Fruit fly (Drosophila melanogaster) whole organism, embryonic: ENCODE measurements around the gene sun.

Source experiments
- Adf1 ChIP-seq: fragments of 200-800 bp; sonication (Bioruptor generic); IDR thresholded peaks from 2 replicates; pipeline ENCODE4 v1.3.6; 2022; ENCODE audit warnings: missing biosample characterization, missing genetic modification characterization
- Aef1 ChIP-seq: fragments of 200-800 bp; sonication (Bioruptor generic); IDR thresholded peaks from 3 replicates; pipeline ENCODE4 v1.3.6; 2022; ENCODE audit warnings: missing biosample characterization, missing genetic modification characterization
- B-H2 ChIP-seq: fragments of 200-800 bp; sonication (Bioruptor generic); optimal IDR thresholded peaks from 2 replicates; lab custom pipeline; 2018; ENCODE audit warnings: missing biosample characterization, mild to moderate bottlenecking, missing genetic modification characterization
- CG10431 ChIP-seq: fragments of 200-800 bp; sonication (Bioruptor generic); optimal IDR thresholded peaks from 3 replicates; lab custom pipeline; 2018; ENCODE audit warnings: missing biosample characterization, mild to moderate bottlenecking, missing genetic modification characterization
- CG12104 ChIP-seq: fragments of 200-800 bp; sonication (Bioruptor generic); optimal IDR thresholded peaks from 3 replicates; lab custom pipeline; 2016; ENCODE audit warnings: missing biosample characterization, missing genetic modification characterization
- CG14667 ChIP-seq: fragments of 200-800 bp; sonication (Bioruptor generic); IDR thresholded peaks from 2 replicates; pipeline ENCODE4 v1.3.6; 2022; ENCODE audit warnings: missing biosample characterization, missing genetic modification characterization
- CG1602 ChIP-seq: fragments of 200-800 bp; sonication (Bioruptor generic); optimal IDR thresholded peaks from 3 replicates; lab custom pipeline; 2016; ENCODE audit warnings: missing biosample characterization, missing genetic modification characterization
- CG18262 ChIP-seq: fragments of 200-800 bp; optimal IDR thresholded peaks from 3 replicates; lab custom pipeline; 2019; ENCODE audit warnings: missing biosample characterization, mild to moderate bottlenecking, missing genetic modification characterization, moderate library complexity
- CG18599 ChIP-seq: fragments of 200-800 bp; sonication (Bioruptor generic); optimal IDR thresholded peaks from 3 replicates; lab custom pipeline; 2017; ENCODE audit warnings: missing biosample characterization, missing genetic modification characterization, mild to moderate bottlenecking, moderate library complexity, missing genetic modification reagents
- CG3163 ChIP-seq: fragments of 200-800 bp; sonication (Bioruptor generic); optimal IDR thresholded peaks from 3 replicates; lab custom pipeline; 2016; ENCODE audit warnings: missing biosample characterization, missing genetic modification characterization
- CG32772 ChIP-seq: fragments of 200-800 bp; sonication (Bioruptor generic); IDR thresholded peaks from 2 replicates; pipeline ENCODE4 v1.3.6; 2022; ENCODE audit warnings: missing biosample characterization, missing genetic modification characterization
- CG4707 ChIP-seq: fragments of 200-800 bp; sonication (Bioruptor generic); optimal IDR thresholded peaks from 2 replicates; lab custom pipeline; 2018; ENCODE audit warnings: missing biosample characterization, mild to moderate bottlenecking, missing genetic modification characterization, moderate library complexity
- CG6175 ChIP-seq: fragments of 200-800 bp; sonication (Bioruptor generic); IDR thresholded peaks from 3 replicates; pipeline ENCODE4 v1.3.6; 2022; ENCODE audit warnings: missing biosample characterization, missing genetic modification characterization
- CG8281 ChIP-seq: fragments of 200-800 bp; sonication (Bioruptor generic); optimal IDR thresholded peaks from 2 replicates; lab custom pipeline; 2018; ENCODE audit warnings: missing biosample characterization, mild to moderate bottlenecking, missing genetic modification characterization, moderate library complexity
- CG8478 ChIP-seq: fragments of >200 bp; optimal IDR thresholded peaks from 2 replicates; lab custom pipeline; 2018
- Dbx ChIP-seq: fragments of 200-800 bp; sonication (Bioruptor generic); IDR thresholded peaks from 3 replicates; pipeline ENCODE4 v1.3.6; 2022; ENCODE audit warnings: missing biosample characterization, missing genetic modification characterization
- Deaf1 ChIP-seq: fragments of 200-800 bp; optimal IDR thresholded peaks from 3 replicates; lab custom pipeline; 2019; ENCODE audit warnings: missing biosample characterization, mild to moderate bottlenecking, missing genetic modification characterization, moderate library complexity
- Hr39 ChIP-seq: fragments of >200 bp; optimal IDR thresholded peaks from 2 replicates; lab custom pipeline; 2017
- Hr78 ChIP-seq, 2 experiments: fragments of 200-800 bp in 1 of 2; fragments of >200 bp in 1 of 2; sonication (Bioruptor generic) in 1 of 2; optimal IDR thresholded peaks; 2 replicates each; lab custom pipeline; 2017 to 2019; ENCODE audit warnings: missing biosample characterization in 2 of 2, missing genetic modification characterization in 2 of 2, mild to moderate bottlenecking in 1 of 2, moderate library complexity in 1 of 2
- Med ChIP-seq: fragments of 200-800 bp; sonication (Bioruptor generic); peaks from one replicate; lab custom pipeline; 2016; ENCODE audit warnings: missing biosample characterization, missing genetic modification characterization, mild to moderate bottlenecking, inconsistent platforms, moderate library complexity
- Nf-YC ChIP-seq: fragments of 200-800 bp; optimal IDR thresholded peaks from 3 replicates; lab custom pipeline; 2019; ENCODE audit warnings: missing biosample characterization, mild to moderate bottlenecking, missing genetic modification characterization, moderate library complexity
- Sox100B ChIP-seq: fragments of 200-800 bp; sonication (Bioruptor generic); optimal IDR thresholded peaks from 3 replicates; lab custom pipeline; 2018; ENCODE audit warnings: missing biosample characterization, mild to moderate bottlenecking, missing genetic modification characterization
- Trl ChIP-seq, 3 experiments: fragments of >200 bp in 2 of 3; fragments of 200-800 bp in 1 of 3; sonication (Bioruptor generic) in 1 of 3; optimal IDR thresholded peaks; 2 replicates in 1 of 3; 3 replicates in 2 of 3; lab custom pipeline; 2016 to 2017; ENCODE audit warnings: missing biosample characterization in 1 of 3, missing genetic modification characterization in 1 of 3
- abd-A ChIP-seq: fragments of 200-800 bp; sonication (Bioruptor generic); optimal IDR thresholded peaks from 3 replicates; lab custom pipeline; 2019; ENCODE audit warnings: missing biosample characterization, mild to moderate bottlenecking, missing genetic modification characterization, moderate library complexity
- bbx ChIP-seq: fragments of 200-800 bp; sonication (Bioruptor generic); IDR thresholded peaks from 2 replicates; pipeline ENCODE4 v1.3.6; 2022; ENCODE audit warnings: missing biosample characterization, missing genetic modification characterization; ENCODE audit not compliant: partially characterized antibody
- cg ChIP-seq: fragments of 200-800 bp; sonication (Bioruptor generic); optimal IDR thresholded peaks from 3 replicates; lab custom pipeline; 2019; ENCODE audit warnings: missing biosample characterization, mild to moderate bottlenecking, missing genetic modification characterization, moderate library complexity
- chm ChIP-seq: fragments of 200-800 bp; sonication (Bioruptor generic); IDR thresholded peaks from 2 replicates; pipeline ENCODE4 v1.3.6; 2022; ENCODE audit warnings: missing biosample characterization, missing genetic modification characterization
- croc ChIP-seq: fragments of 200-800 bp; sonication (Bioruptor generic); conservative IDR thresholded peaks from 3 replicates; pipeline ENCODE4 v1.3.6; 2022; ENCODE audit warnings: missing biosample characterization, missing genetic modification characterization
- eve ChIP-seq, 2 experiments: fragments of >200 bp; optimal IDR thresholded peaks; 2 replicates each; lab custom pipeline; 2017; ENCODE audit warnings: missing biosample characterization in 2 of 2, missing genetic modification characterization in 2 of 2
- gcm ChIP-seq: fragments of 200-800 bp; sonication (Bioruptor generic); optimal IDR thresholded peaks from 2 replicates; lab custom pipeline; 2019; ENCODE audit warnings: missing biosample characterization, mild to moderate bottlenecking, missing genetic modification characterization, moderate library complexity
- hb ChIP-seq: fragments of 200-800 bp; sonication (Bioruptor generic); IDR thresholded peaks from 3 replicates; pipeline ENCODE4 v1.3.6; 2022; ENCODE audit warnings: missing biosample characterization, missing genetic modification characterization; ENCODE audit not compliant: partially characterized antibody
- hbn ChIP-seq: fragments of 200-800 bp; sonication (Bioruptor generic); IDR thresholded peaks from 2 replicates; pipeline ENCODE4 v1.3.6; 2022; ENCODE audit warnings: missing biosample characterization, missing genetic modification characterization; ENCODE audit not compliant: partially characterized antibody
- knrl ChIP-seq: fragments of 200-800 bp; sonication (Bioruptor generic); IDR thresholded peaks from 3 replicates; pipeline ENCODE4 v1.3.6; 2022; ENCODE audit warnings: missing biosample characterization, missing genetic modification characterization; ENCODE audit not compliant: partially characterized antibody
- lbe ChIP-seq: fragments of 200-800 bp; sonication (Bioruptor generic); optimal IDR thresholded peaks from 2 replicates; lab custom pipeline; 2016; ENCODE audit warnings: missing biosample characterization, mild to moderate bottlenecking, missing genetic modification characterization
- lola ChIP-seq, 3 experiments: fragments of >200 bp in 2 of 3; fragments of 200-800 bp in 1 of 3; sonication (Bioruptor generic) in 1 of 3; optimal IDR thresholded peaks; 2 replicates each; lab custom pipeline; 2017 to 2019; ENCODE audit warnings: missing biosample characterization in 3 of 3, missing genetic modification characterization in 3 of 3, mild to moderate bottlenecking in 1 of 3, moderate library complexity in 1 of 3
- mirr ChIP-seq: fragments of 200-800 bp; sonication (Bioruptor generic); optimal IDR thresholded peaks from 3 replicates; lab custom pipeline; 2018; ENCODE audit warnings: missing biosample characterization, mild to moderate bottlenecking, missing genetic modification characterization
- nom ChIP-seq: fragments of 200-800 bp; sonication (Bioruptor generic); optimal IDR thresholded peaks from 2 replicates; lab custom pipeline; 2017; ENCODE audit warnings: missing biosample characterization, missing genetic modification characterization, mild to moderate bottlenecking, moderate library complexity, missing genetic modification reagents
- sd ChIP-seq: fragments of 200-800 bp; sonication (Bioruptor generic); optimal IDR thresholded peaks from 3 replicates; lab custom pipeline; 2018; ENCODE audit warnings: missing biosample characterization, mild to moderate bottlenecking, missing genetic modification characterization, moderate library complexity
- sens ChIP-seq: fragments of 200-800 bp; sonication (Bioruptor generic); peaks from one replicate; lab custom pipeline; 2016; ENCODE audit warnings: missing biosample characterization, missing genetic modification characterization
- slp2 ChIP-seq: fragments of 200-800 bp; sonication (Bioruptor generic); optimal IDR thresholded peaks from 2 replicates; lab custom pipeline; 2016; ENCODE audit warnings: missing biosample characterization, missing genetic modification characterization
- sr ChIP-seq: fragments of 200-800 bp; sonication (Bioruptor generic); IDR thresholded peaks from 3 replicates; pipeline ENCODE4 v1.3.6; 2022; ENCODE audit warnings: missing biosample characterization, missing genetic modification characterization
- stc ChIP-seq: fragments of 200-800 bp; sonication (Bioruptor generic); IDR thresholded peaks from 2 replicates; pipeline ENCODE4 v1.3.6; 2022; ENCODE audit warnings: missing biosample characterization, missing genetic modification characterization
- sug ChIP-seq: fragments of 200-800 bp; optimal IDR thresholded peaks from 2 replicates; lab custom pipeline; 2019; ENCODE audit warnings: missing biosample characterization, mild to moderate bottlenecking, missing genetic modification characterization, moderate library complexity
- unc-4 ChIP-seq: fragments of 200-800 bp; sonication (Bioruptor generic); IDR thresholded peaks from 2 replicates; pipeline ENCODE4 v1.3.6; 2022; ENCODE audit warnings: missing biosample characterization, missing genetic modification characterization; ENCODE audit not compliant: partially characterized antibody
- zen2 ChIP-seq: fragments of 200-800 bp; sonication (Bioruptor generic); IDR thresholded peaks from 3 replicates; pipeline ENCODE4 v1.3.6; 2022; ENCODE audit warnings: missing biosample characterization, missing genetic modification characterization; ENCODE audit not compliant: partially characterized antibody

sun gene

dm6 chrX:15812615-15812995 lies 36.5 kb downstream of the sun start:
- TF ChIP-seq Med (GFP tag; lab: Kevin White, UChicago) (peak; percentile 71), eve (GFP tag; optimal IDR thresholded peaks at IDR 0.05; lab: Kevin White, UChicago) (peak in 1 of 2 experiments; percentile 14), CG1602 (GFP tag; lab: Kevin White, UChicago) (no peak), sens (peak; percentile 68), lola (GFP tag; optimal IDR thresholded peaks at IDR 0.05; lab: Kevin White, UChicago) (peak in 1 of 3 experiments; percentile 22)
- TF ChIP-seq, all 482 proteins: peak for 4

dm6 chrX:15811666-15812614 lies 37.1 kb downstream of the sun start:
- TF ChIP-seq CG8281 (no peak), Sox100B (GFP tag; lab: Kevin White, UChicago) (no peak), CG12104 (GFP tag; lab: Kevin White, UChicago) (no peak), CG4707 (GFP tag; lab: Kevin White, UChicago) (peak; percentile 20), CG10431 (GFP tag; lab: Kevin White, UChicago) (peak; percentile 76), Hr39 (lab: Kevin White, UChicago) (peak; percentile 84), CG6175 (GFP tag; lab: Robert Waterston, UW) (peak; percentile 95), abd-A (tag; lab: Kevin White, UChicago) (peak; percentile 64), Deaf1 (tag; lab: Kevin White, UChicago) (peak; percentile 51), sug (tag; lab: Kevin White, UChicago) (peak; percentile 26), CG14667 (no peak), CG18599 (GFP tag; lab: Kevin White, UChicago) (peak; percentile 10), cg (GFP tag; lab: Kevin White, UChicago) (peak; percentile 99), zen2 (peak; percentile 45; the same call in 2 of the 3 replicates), B-H2 (GFP tag; lab: Kevin White, UChicago) (peak; percentile 12), CG32772 (GFP tag; lab: Robert Waterston, UW) (0 out of 2 replicates have a peak, but pooled peaks have one; percentile 47), hb (no peak), Trl (optimal IDR thresholded peaks at IDR 0.05; lab: Kevin White, UChicago) (peak; percentile 98 to 99), Trl (GFP tag; optimal IDR thresholded peaks at IDR 0.05; lab: Kevin White, UChicago) (peak; percentile 61), unc-4 (GFP tag; lab: Robert Waterston, UW) (peak; percentile 40; the same call in 1 of the 2 replicates), croc (GFP tag; lab: Robert Waterston, UW) (no peak), Aef1 (GFP tag; lab: Robert Waterston, UW) (peak; percentile 61), Nf-YC (peak; percentile 52), slp2 (no peak), stc (GFP tag; lab: Robert Waterston, UW) (peak; percentile 26; the same call in 1 of the 2 replicates), chm (peak; percentile 26; the same call in 1 of the 2 replicates), Hr78 (GFP tag; optimal IDR thresholded peaks at IDR 0.05; lab: Kevin White, UChicago) (peak in 1 of 2 experiments; percentile 21), Dbx (GFP tag; lab: Robert Waterston, UW) (peak; percentile 46; the same call in 1 of the 3 replicates), lbe (GFP tag; lab: Kevin White, UChicago) (peak; percentile 48), CG3163 (GFP tag; lab: Kevin White, UChicago) (peak; percentile 67), bbx (peak; percentile 12; the same call in 1 of the 2 replicates), CG18262 (no peak), sr (GFP tag; lab: Robert Waterston, UW) (peak; percentile 82), mirr (GFP tag; lab: Kevin White, UChicago) (peak; percentile 44), CG8478 (lab: Kevin White, UChicago) (peak; percentile 74), hbn (GFP tag; lab: Robert Waterston, UW) (peak; percentile 27; the same call in 1 of the 2 replicates), nom (peak; percentile 50), gcm (GFP tag; lab: Kevin White, UChicago) (peak; percentile 19), sd (peak; percentile 79), Adf1 (GFP tag; lab: Robert Waterston, UW) (peak; percentile 90), knrl (GFP tag; lab: Robert Waterston, UW) (no peak)
